Worm (Caenorhabditis elegans): ENCODE data around the gene F41C3.7.

- TF ChIP-seq snpc-3.4 (tag; optimal IDR thresholded peaks at IDR 0.05) (no peak), mxl-1 (tag; optimal IDR thresholded peaks at IDR 0.05) (no peak)
Measured at ce11 chrII:4745281-4745680, 15.4 kb downstream of the F41C3.7 start.

Data from whole organism, young adult.